Worm (Caenorhabditis elegans): ENCODE data around the gene Y75B8A.8.

ce11 chrIII:12119625-12120024 lies 40.9 kb upstream of the Y75B8A.8 start:
- TF ChIP-seq lim-6 (tag; optimal IDR thresholded peaks at IDR 0.05): no peak
- no peak for TF ChIP-seq syd-9 (tag; optimal IDR thresholded peaks at IDR 0.05)
- TF ChIP-seq ceh-18 (tag; optimal IDR thresholded peaks at IDR 0.05): no peak
- TF ChIP-seq mec-3 (tag; optimal IDR thresholded peaks at IDR 0.05; ENCODE audit: borderline replicate concordance): no peak
